Fruit fly (Drosophila melanogaster): ENCODE results near the gene PCID2.

dm6 chr3L:11602040-11602439 lies 24.2 kb upstream of the PCID2 start:
- TF ChIP-seq Smox (GFP tag; optimal IDR thresholded peaks at IDR 0.05), result no peak
- TF ChIP-seq achi (GFP tag; optimal IDR thresholded peaks at IDR 0.05), result no peak
- no peak for TF ChIP-seq CG6854 (GFP tag; optimal IDR thresholded peaks at IDR 0.05)
- TF ChIP-seq CG15336 (GFP tag; IDR thresholded peaks at IDR 0.05), result no peak
